Fruit fly (Drosophila melanogaster): ENCODE measurements around the gene CG42458.
A peak's percentile ranks its signal among the peaks of the same experiment; 100 is the strongest.

The CG42458 gene

DNA sequence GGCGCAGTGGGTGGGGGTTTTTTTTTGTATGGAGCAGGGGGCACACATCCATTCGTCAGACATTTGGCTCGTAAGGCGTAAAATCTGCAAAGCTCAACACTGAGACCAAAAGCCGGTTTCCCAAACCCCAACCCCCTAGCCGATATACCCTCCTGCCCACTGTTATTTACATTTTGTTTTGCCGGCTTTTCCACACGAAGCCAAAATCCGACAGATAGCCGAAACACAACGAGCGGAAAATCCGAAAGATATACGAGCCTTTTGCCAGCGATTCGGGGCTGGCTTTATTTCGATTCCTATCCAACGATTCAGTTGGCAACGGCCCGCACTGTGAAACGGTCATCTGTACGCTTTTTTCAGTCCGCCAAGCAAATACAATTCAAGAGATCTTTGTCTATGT, at the start of gene CG42458:
CG42458 (plus strand) TSS at position 311 of the 400 bp plus-strand sequence.
- no peak for TF ChIP-seq noc (tag; optimal IDR thresholded peaks at IDR 0.05)

dm6 chr3L:7376151-7376550, 47.5 kb upstream of the CG42458 start:
- no peak for TF ChIP-seq noc (tag; optimal IDR thresholded peaks at IDR 0.05)

dm6 chr3L:7376830-7377229, 46.8 kb upstream of the CG42458 start:
- no peak for TF ChIP-seq noc (tag; optimal IDR thresholded peaks at IDR 0.05)

- no peak for TF ChIP-seq noc (tag; optimal IDR thresholded peaks at IDR 0.05)
Observed at dm6 chr3L:7380395-7380794, 43.2 kb upstream of the CG42458 start.

DNA sequence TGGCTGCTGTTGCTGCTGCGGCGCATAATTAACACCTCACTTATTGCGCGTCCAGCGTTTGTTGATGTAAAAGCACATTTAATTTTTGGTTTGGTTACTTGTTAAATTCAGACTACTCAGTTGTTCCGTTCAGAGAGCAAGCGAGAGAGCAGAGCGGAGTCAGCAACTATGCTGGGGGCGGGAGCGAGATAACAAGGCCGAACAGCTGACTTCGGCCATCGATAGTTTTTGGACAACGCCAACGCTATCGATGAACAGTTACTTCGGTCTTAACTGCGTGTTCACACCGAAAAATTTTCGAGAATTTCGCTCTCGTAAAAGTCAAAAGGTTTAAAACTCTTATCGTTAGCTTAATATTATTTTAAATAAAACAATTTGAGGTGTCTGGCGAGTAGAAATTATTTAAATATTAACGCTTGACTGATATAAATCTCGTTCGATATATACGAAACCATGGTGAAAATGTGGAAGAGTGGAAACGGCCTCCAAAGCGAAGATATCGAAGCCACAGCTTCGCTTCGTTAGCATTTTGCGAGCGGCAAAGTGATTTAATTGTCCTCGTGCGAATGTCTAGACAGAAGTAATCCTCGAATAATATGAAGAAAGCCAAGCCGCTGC, 42.2 kb upstream of the CG42458 start, which contains the start of the genes SMSr and smid:
SMSr (minus strand) TSS at position 116 of the 618 bp plus-strand sequence.
smid (plus strand) TSS at position 256 of the 618 bp plus-strand sequence.
- peak; percentile 39 for TF ChIP-seq noc (tag; optimal IDR thresholded peaks at IDR 0.05)

dm6 chr3L:7387814-7388213, 35.8 kb upstream of the CG42458 start, which contains the start of gene CG8564:
Gene CG8564 (minus strand): TSS chr3L:7387914.
- TF ChIP-seq noc (tag; optimal IDR thresholded peaks at IDR 0.05) = no peak

dm6 chr3L:7390004-7390403, 33.6 kb upstream of the CG42458 start:
- TF ChIP-seq noc (tag; optimal IDR thresholded peaks at IDR 0.05) = no peak

- no peak for TF ChIP-seq noc (tag; optimal IDR thresholded peaks at IDR 0.05)
Observed at dm6 chr3L:7390442-7390841, 33.2 kb upstream of the CG42458 start, which contains the start of gene CG8563. Gene CG8563 (plus strand): TSS chr3L:7390742.

DNA sequence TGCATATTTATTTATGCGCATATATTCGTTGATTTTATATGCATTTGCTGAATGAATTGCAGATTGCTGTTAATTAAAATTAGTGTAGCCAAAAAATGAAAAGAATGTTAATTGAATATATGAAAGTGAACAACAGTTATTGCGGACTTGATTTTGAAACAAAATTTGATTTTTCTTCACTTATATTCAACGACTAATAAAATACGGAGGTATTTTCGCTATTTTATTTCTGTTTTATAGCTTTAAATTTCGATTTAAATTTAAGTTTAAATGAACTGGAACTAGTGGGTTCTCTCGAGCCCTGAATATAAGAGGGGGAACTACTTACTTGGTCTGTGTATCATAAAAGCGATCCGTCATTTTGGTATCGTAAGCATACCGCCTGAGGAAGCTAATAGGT, 27.6 kb upstream of the CG42458 start, which contains the start of gene CG32379:
CG32379 (plus strand) TSS at position 301 of the 400 bp plus-strand sequence.
- TF ChIP-seq noc (tag; optimal IDR thresholded peaks at IDR 0.05) = no peak

- TF ChIP-seq noc (tag; optimal IDR thresholded peaks at IDR 0.05) = peak; percentile 81
Observed at dm6 chr3L:7397979-7398378, 25.6 kb upstream of the CG42458 start, which contains the start of gene CG8562. Gene CG8562 (plus strand): TSS chr3L:7398285.

DNA sequence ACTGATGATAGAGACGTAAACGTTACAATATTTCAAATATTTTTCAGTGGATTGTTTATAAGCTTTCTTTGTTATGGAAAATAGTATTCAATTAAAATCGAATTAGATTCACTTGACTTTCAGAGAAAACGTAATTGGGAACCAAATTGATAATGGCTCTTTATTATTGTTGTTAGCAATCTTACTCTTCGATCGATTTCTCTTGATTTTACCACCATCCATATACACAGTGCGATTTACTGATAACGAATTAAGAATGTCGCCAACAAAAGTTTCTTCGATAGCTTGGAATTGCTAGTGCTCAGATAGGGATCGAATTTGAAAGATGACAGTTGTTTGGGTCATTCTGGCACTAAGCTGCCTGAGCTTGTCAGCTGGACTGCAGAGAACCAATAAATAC, 23.9 kb upstream of the CG42458 start, which contains the start of gene CG18417:
CG18417 (plus strand) TSS at position 301 of the 400 bp plus-strand sequence.
- TF ChIP-seq noc (tag; optimal IDR thresholded peaks at IDR 0.05) = no peak

DNA sequence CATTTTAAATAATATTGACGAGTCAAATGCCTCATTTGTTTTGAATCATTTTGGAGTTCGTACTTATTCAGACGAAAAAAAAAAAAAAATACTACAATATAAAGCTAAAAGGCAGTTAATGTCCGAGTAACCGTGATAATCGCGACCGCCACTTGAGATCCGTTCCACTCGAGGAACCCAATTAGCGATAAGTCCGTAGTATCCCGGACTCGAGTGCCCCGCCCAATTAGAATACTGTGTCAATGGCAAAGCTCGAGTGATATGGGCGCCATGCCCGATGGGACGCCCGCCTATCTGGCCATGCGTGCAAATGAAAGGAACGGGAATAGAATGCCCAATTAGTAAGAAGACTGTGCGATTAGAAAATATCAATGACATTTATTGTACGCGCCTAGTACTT, 21.7 kb upstream of the CG42458 start:
- no peak for TF ChIP-seq noc (tag; optimal IDR thresholded peaks at IDR 0.05)

- TF ChIP-seq noc (tag; optimal IDR thresholded peaks at IDR 0.05) = peak; percentile 48
Observed at dm6 chr3L:7404081-7404480, 19.5 kb upstream of the CG42458 start, which contains the start of gene CG8560. Gene CG8560 (minus strand): TSS chr3L:7404181.

DNA sequence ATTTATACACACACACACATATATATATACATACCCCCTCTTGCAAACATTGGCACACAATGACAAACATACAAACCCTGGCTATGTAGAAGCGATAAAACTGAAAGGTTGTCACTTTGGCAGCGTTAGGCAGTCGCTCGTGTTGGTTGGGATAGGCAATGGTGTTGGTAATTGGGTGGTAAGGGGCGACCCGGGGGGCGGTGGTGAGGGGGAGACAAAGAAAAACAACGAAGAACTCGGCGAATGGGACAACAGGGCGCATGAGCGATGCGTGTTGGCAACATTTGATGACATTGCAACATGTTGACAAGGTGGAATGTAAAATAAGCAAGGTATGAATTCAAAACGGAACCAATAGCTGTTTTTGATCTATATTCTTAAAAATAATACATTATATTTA, 1.0 kb upstream of the CG42458 start:
- TF ChIP-seq noc (tag; optimal IDR thresholded peaks at IDR 0.05) = no peak

DNA sequence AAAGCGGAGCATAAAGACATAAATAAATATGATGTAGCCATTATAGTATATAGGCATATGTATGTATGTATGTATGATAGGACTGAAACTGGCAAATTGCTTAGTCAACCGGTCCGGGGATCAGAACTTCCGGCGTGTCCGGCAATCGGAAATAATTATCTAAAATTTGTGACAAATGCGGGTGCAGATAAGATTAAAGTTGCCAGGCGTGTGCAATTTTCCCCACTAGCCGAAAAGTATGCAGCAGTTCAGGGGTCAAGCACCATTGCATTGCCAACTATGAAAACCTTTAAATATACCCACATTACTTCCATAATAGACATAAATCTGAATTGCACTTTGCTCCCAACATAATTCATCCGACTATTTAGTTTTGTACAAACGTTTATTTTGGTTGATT, 8.6 kb downstream of the CG42458 start:
- TF ChIP-seq noc (tag; optimal IDR thresholded peaks at IDR 0.05) = no peak

- TF ChIP-seq noc (tag; optimal IDR thresholded peaks at IDR 0.05) = no peak
Observed at dm6 chr3L:7432811-7433324, 9.2 kb downstream of the CG42458 start.

DNA sequence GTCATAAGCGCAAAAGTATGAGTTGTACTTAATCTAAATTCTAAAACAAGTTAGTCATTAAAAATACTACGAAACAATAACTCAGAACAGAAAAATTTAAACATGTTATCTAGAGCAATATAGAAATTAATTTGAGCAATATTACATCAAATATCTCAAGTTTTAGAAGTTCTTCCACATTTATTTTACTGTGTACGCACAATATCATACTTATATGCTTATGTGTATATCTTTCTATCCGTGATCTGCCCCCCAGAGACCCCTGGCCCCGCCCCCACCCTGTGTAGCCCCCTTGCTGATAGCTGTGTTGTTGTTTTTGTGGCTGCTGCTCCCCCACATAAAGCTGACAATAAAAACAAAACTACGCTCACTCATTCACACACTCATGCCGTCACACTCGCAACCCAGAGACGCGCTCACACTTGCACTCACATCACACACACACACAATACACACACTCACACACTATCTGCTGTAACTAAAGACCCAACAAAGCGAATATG, 9.7 kb downstream of the CG42458 start:
- no peak for TF ChIP-seq noc (tag; optimal IDR thresholded peaks at IDR 0.05)
